Worm (Caenorhabditis elegans) whole organism, L4/young adult: Measurements from ENCODE around the gene C05G5.7.

Source experiments
- W03F9.2 ChIP-seq: fragments of 150-350 bp; optimal IDR thresholded peaks from 2 replicates; lab custom pipeline; 2014; ENCODE audit warnings: missing biosample characterization, missing genetic modification characterization
- dao-5 ChIP-seq: sonication (generic microtip); optimal IDR thresholded peaks from 2 replicates; lab custom pipeline; 2016; ENCODE audit warnings: missing genotype, missing genetic modification characterization, moderate library complexity, missing compliant biosample characterization
- him-1 ChIP-seq: sonication (generic microtip); optimal IDR thresholded peaks from 2 replicates; lab custom pipeline; 2016; ENCODE audit warnings: missing genotype, missing genetic modification reagents, missing genetic modification characterization, missing compliant biosample characterization

- TF ChIP-seq him-1 (no peak), dao-5 (tag; lab: Kevin White, UChicago) (no peak), W03F9.2 (tag; lab: Kevin White, UChicago) (no peak)
Observed at ce11 chrX:14757641-14758220, 14.2 kb upstream of the C05G5.7 start.
